Fruit fly (Drosophila melanogaster): ENCODE measurements around the gene CG34309.

Gene CG34309

DNA sequence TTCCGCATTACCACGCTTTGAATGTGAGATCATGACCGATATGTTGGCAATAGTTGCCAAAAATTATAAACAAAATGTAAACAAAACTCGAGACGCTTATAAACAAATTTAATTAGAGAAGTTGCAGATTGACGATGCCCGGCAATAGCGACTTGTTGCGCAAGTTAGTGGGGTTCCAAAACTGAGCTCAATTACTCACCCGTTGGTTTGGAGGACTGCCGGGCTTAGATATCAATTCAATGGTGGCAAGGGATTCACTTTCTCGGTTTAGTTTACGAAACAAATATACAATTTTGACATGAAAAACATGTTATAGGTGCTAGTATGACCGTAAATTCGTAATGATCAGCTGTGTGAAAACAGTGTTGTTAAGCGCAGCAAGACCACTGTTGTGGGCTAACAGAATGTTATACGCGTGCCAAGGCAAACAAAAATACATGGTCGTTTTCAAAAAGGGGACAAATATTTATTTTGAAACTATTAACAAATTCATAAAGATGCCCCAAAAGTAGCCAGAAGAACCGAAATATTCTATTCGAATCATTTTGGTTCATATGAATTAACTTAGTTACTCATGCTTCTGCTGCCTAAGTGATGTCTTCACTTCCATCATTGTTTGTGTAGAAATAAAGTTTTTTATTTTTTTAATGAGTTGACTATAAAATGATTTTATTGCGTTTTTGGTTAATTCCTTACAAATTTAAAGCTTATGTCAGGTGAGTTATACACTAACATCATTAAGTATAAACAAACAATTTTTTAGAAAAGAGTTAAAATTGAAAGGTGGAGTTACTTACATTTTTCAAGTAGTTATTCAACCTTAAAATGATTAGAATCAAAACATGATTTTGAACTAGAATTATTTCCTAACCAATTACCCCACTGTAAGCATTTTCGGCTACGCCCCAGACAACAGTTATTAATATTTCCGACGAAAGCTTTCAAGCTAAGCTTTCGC lies 5.6 kb upstream of the CG34309 start, which contains the start of gene Elp6 (continued):
- TF ChIP-seq pdm3 (GFP tag; optimal IDR thresholded peaks at IDR 0.05) (peak; percentile 90), fd85E (GFP tag; optimal IDR thresholded peaks at IDR 0.05) (no peak), Hr4 (GFP tag; optimal IDR thresholded peaks at IDR 0.05) (peak; percentile 89), CG6163 (GFP tag; IDR thresholded peaks at IDR 0.05) (peak; percentile 73), CG11762 (GFP tag; optimal IDR thresholded peaks at IDR 0.05; ENCODE audit: insufficient read depth) (peak; percentile 87), Blimp-1 (GFP tag; optimal IDR thresholded peaks at IDR 0.05) (peak; percentile 60), CG32006 (GFP tag; optimal IDR thresholded peaks at IDR 0.05) (peak; percentile 92), acj6 (GFP tag; optimal IDR thresholded peaks at IDR 0.05) (peak; percentile 82), CG6792 (GFP tag; optimal IDR thresholded peaks at IDR 0.05) (peak; percentile 80), Eip78C (GFP tag) (peak; percentile 95), CG8632 (GFP tag; optimal IDR thresholded peaks at IDR 0.05) (peak; percentile 82), achi (GFP tag; optimal IDR thresholded peaks at IDR 0.05) (peak; percentile 85), CG9139 (GFP tag; optimal IDR thresholded peaks at IDR 0.05) (no peak), esn (GFP tag; optimal IDR thresholded peaks at IDR 0.05) (peak; percentile 94), CG7368 (GFP tag; optimal IDR thresholded peaks at IDR 0.05) (peak; percentile 70), Sox14 (GFP tag; optimal IDR thresholded peaks at IDR 0.05) (peak; percentile 86), CG10631 (GFP tag; optimal IDR thresholded peaks at IDR 0.05) (peak; percentile 88), CG10669 (GFP tag; optimal IDR thresholded peaks at IDR 0.05) (peak; percentile 78), salr (GFP tag; optimal IDR thresholded peaks at IDR 0.05) (peak in 1 of 2 experiments; percentile 93), svp (GFP tag) (peak; percentile 94), net (GFP tag; optimal IDR thresholded peaks at IDR 0.05) (peak; percentile 84), Lpt (GFP tag; optimal IDR thresholded peaks at IDR 0.05) (peak; percentile 74), Sox102F (GFP tag; optimal IDR thresholded peaks at IDR 0.05) (peak; percentile 79), CG6808 (GFP tag; optimal IDR thresholded peaks at IDR 0.05) (peak; percentile 79), Gug (GFP tag; IDR thresholded peaks at IDR 0.05) (peak; percentile 60), CG3919 (GFP tag; optimal IDR thresholded peaks at IDR 0.05) (peak; percentile 86), dsx (GFP tag; optimal IDR thresholded peaks at IDR 0.05; ENCODE audit: poor library complexity, severe bottlenecking) (peak; percentile 54), dac (GFP tag; optimal IDR thresholded peaks at IDR 0.05) (peak; percentile 57), Eip75B (GFP tag; optimal IDR thresholded peaks at IDR 0.05) (peak; percentile 90), CG8319 (GFP tag; optimal IDR thresholded peaks at IDR 0.05) (peak; percentile 78), lz (GFP tag; optimal IDR thresholded peaks at IDR 0.05) (peak; percentile 88), eg (GFP tag; IDR thresholded peaks at IDR 0.05) (peak; percentile 81), CG15336 (GFP tag; IDR thresholded peaks at IDR 0.05) (peak; percentile 60), CG8119 (GFP tag; IDR thresholded peaks at IDR 0.05) (peak; percentile 56; the same call in 2 of the 3 replicates), vri (GFP tag; optimal IDR thresholded peaks at IDR 0.05) (peak; percentile 58), CG6276 (GFP tag; optimal IDR thresholded peaks at IDR 0.05) (peak; percentile 79), CG11294 (GFP tag; IDR thresholded peaks at IDR 0.05) (peak; percentile 29; the same call in 1 of the 2 replicates), CG4318 (GFP tag; optimal IDR thresholded peaks at IDR 0.05) (peak; percentile 81), CG11902 (GFP tag; optimal IDR thresholded peaks at IDR 0.05) (peak; percentile 75), CG31627 (GFP tag; optimal IDR thresholded peaks at IDR 0.05) (peak; percentile 90)

DNA sequence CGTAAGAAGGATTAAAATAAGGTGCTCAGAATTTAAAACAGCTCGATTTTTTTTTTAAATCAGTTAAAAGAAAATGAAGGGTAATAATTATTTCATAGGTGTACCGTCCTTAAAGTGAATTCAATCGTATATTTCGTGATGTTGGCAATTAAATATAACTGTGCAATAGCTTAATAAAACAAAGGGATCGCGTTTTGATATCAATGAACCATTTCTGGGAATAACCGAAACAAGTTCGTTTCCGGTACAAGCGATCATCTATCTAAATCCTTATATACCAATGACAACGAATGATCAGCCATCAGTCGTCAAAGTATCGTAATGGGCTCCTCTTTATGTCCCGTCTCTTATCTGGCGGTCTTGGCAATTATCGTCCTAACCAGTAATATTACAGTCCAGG lies 3.1 kb upstream of the CG34309 start, which contains the start of gene CheA87a:
TSS of gene CheA87a (plus strand) at position 301 of the 400 bp plus-strand sequence.
- no peak for TF ChIP-seq CG4318 (GFP tag; optimal IDR thresholded peaks at IDR 0.05)
- no peak for TF ChIP-seq dsx (GFP tag; optimal IDR thresholded peaks at IDR 0.05; ENCODE audit: poor library complexity, severe bottlenecking)
- no peak for TF ChIP-seq fkh (GFP tag; optimal IDR thresholded peaks at IDR 0.05)
- TF ChIP-seq Sox102F (GFP tag; optimal IDR thresholded peaks at IDR 0.05): no peak
- no peak for TF ChIP-seq Blimp-1 (GFP tag; optimal IDR thresholded peaks at IDR 0.05)
- TF ChIP-seq net (GFP tag; optimal IDR thresholded peaks at IDR 0.05): no peak
- TF ChIP-seq dac (GFP tag; optimal IDR thresholded peaks at IDR 0.05): no peak

All from whole organism, prepupa.